Fruit fly (Drosophila melanogaster): ENCODE results near the gene Ac3.
A peak's percentile ranks its signal among the peaks of the same experiment; 100 is the strongest.

Gene Ac3

dm6 chr2L:21622709-21623684 lies 9.4 kb upstream of the Ac3 start:
- TF ChIP-seq EcR (GFP tag; optimal IDR thresholded peaks at IDR 0.05) (peak; percentile 46), CG13204 (GFP tag; optimal IDR thresholded peaks at IDR 0.05) (no peak)

- TF ChIP-seq fd96Ca (GFP tag; IDR thresholded peaks at IDR 0.05) (no peak; the same call in 2 of the 3 replicates), CG15710 (tag; optimal IDR thresholded peaks at IDR 0.05) (no peak), Pif1B (GFP tag; optimal IDR thresholded peaks at IDR 0.05) (peak; percentile 29), CG4496 (GFP tag; IDR thresholded peaks at IDR 0.05) (0 out of 3 replicates have a peak, but pooled peaks have one; percentile 17), Ets98B (GFP tag; IDR thresholded peaks at IDR 0.05) (peak; percentile 52; the same call in 1 of the 2 replicates), CG14655 (GFP tag; optimal IDR thresholded peaks at IDR 0.05) (no peak), Pif1A (GFP tag; optimal IDR thresholded peaks at IDR 0.05) (peak; percentile 0), CG8159 (tag; optimal IDR thresholded peaks at IDR 0.05) (no peak), CG32121 (GFP tag; IDR thresholded peaks at IDR 0.05) (no peak)
These were observed 8.5 kb upstream of the Ac3 start, which contains the start of gene CG2201 for dm6 chr2L:21623685-21624471. Gene CG2201 (minus strand): TSS chr2L:21624080.

dm6 chr2L:21624472-21624787 lies 8.0 kb upstream of the Ac3 start:
- TF ChIP-seq CG4496 (GFP tag; IDR thresholded peaks at IDR 0.05) (no peak), D1 (tag; optimal IDR thresholded peaks at IDR 0.05) (peak; percentile 65), CG8159 (tag; optimal IDR thresholded peaks at IDR 0.05) (no peak), CG9948 (tag; optimal IDR thresholded peaks at IDR 0.05) (no peak), fd96Ca (GFP tag; IDR thresholded peaks at IDR 0.05) (no peak)

- TF ChIP-seq Ets98B (GFP tag; IDR thresholded peaks at IDR 0.05) (no peak), CG32121 (GFP tag; IDR thresholded peaks at IDR 0.05) (no peak), D1 (tag; optimal IDR thresholded peaks at IDR 0.05) (no peak), CG14655 (GFP tag; optimal IDR thresholded peaks at IDR 0.05) (no peak), Snoo (tag; optimal IDR thresholded peaks at IDR 0.05) (no peak), CG9948 (tag; optimal IDR thresholded peaks at IDR 0.05) (no peak), CG34367 (tag; optimal IDR thresholded peaks at IDR 0.05) (no peak), Pif1B (GFP tag; optimal IDR thresholded peaks at IDR 0.05) (no peak), fd96Ca (GFP tag; IDR thresholded peaks at IDR 0.05) (no peak)
These were observed 4.4 kb upstream of the Ac3 start for dm6 chr2L:21627957-21628356.

dm6 chr2L:21628533-21628932 lies 3.9 kb upstream of the Ac3 start:
- TF ChIP-seq CG34367 (tag; optimal IDR thresholded peaks at IDR 0.05) (peak; percentile 16), CG8301 (tag; optimal IDR thresholded peaks at IDR 0.05) (no peak), CG12605 (GFP tag; IDR thresholded peaks at IDR 0.05) (peak; percentile 31; the same call in 1 of the 2 replicates), EcR (GFP tag; optimal IDR thresholded peaks at IDR 0.05) (peak; percentile 51), Pif1B (GFP tag; optimal IDR thresholded peaks at IDR 0.05) (no peak), D1 (tag; optimal IDR thresholded peaks at IDR 0.05) (no peak), CG4496 (GFP tag; IDR thresholded peaks at IDR 0.05) (peak; percentile 59; the same call in 1 of the 3 replicates), CG8159 (tag; optimal IDR thresholded peaks at IDR 0.05) (no peak)

- TF ChIP-seq fd96Ca (GFP tag; IDR thresholded peaks at IDR 0.05) (no peak), CG13204 (GFP tag; optimal IDR thresholded peaks at IDR 0.05) (peak; percentile 31), CG32121 (GFP tag; IDR thresholded peaks at IDR 0.05) (peak; percentile 26; the same call in 1 of the 2 replicates), EcR (GFP tag; optimal IDR thresholded peaks at IDR 0.05) (no peak), CG4496 (GFP tag; IDR thresholded peaks at IDR 0.05) (0 out of 3 replicates have a peak, but pooled peaks have one; percentile 24), CG15710 (tag; optimal IDR thresholded peaks at IDR 0.05) (no peak), Ets98B (GFP tag; IDR thresholded peaks at IDR 0.05) (peak; percentile 48), gl (tag; optimal IDR thresholded peaks at IDR 0.05) (no peak), CG8301 (tag; optimal IDR thresholded peaks at IDR 0.05) (no peak), CG8159 (tag; optimal IDR thresholded peaks at IDR 0.05) (no peak), Pif1B (GFP tag; optimal IDR thresholded peaks at IDR 0.05) (no peak), CG17806 (tag; optimal IDR thresholded peaks at IDR 0.05) (no peak), CG10348 (GFP tag; IDR thresholded peaks at IDR 0.05) (no peak), CG14655 (GFP tag; optimal IDR thresholded peaks at IDR 0.05) (no peak)
These were observed 3.1 kb upstream of the Ac3 start for dm6 chr2L:21629149-21629813.

Measured in whole organism, pupa.